Worm (Caenorhabditis elegans) whole organism, late embryonic: ENCODE measurements around the gene C18D11.10.

ENCODE experiments used
- ceh-14 ChIP-seq: sonication (generic microtip); optimal IDR thresholded peaks from 2 replicates; lab custom pipeline; 2016; ENCODE audit warnings: missing genotype, missing genetic modification characterization, missing compliant biosample characterization
- ceh-31 ChIP-seq: sonication (generic microtip); optimal IDR thresholded peaks from 2 replicates; lab custom pipeline; 2016; ENCODE audit warnings: missing genetic modification characterization, missing compliant biosample characterization
- pha-4 ChIP-seq: fragments of 150-350 bp; optimal IDR thresholded peaks from 2 replicates; lab custom pipeline; 2018; ENCODE audit warnings: missing biosample characterization, missing genetic modification reagents, missing genetic modification characterization
- pqm-1 ChIP-seq: sonication (generic microtip); optimal IDR thresholded peaks from 2 replicates; lab custom pipeline; 2016; ENCODE audit warnings: missing genetic modification characterization, missing compliant biosample characterization
- tbx-7 ChIP-seq: sonication (generic microtip); optimal IDR thresholded peaks from 2 replicates; lab custom pipeline; 2016; ENCODE audit warnings: missing genotype, missing genetic modification characterization, missing compliant biosample characterization

- TF ChIP-seq ceh-31 (tag; lab: Kevin White, UChicago) = no peak
- no peak for TF ChIP-seq ceh-14
- no peak for TF ChIP-seq tbx-7 (tag; lab: Kevin White, UChicago)
- no peak for TF ChIP-seq pqm-1 (tag; lab: Kevin White, UChicago)
- no peak for TF ChIP-seq pha-4 (tag; lab: Kevin White, UChicago)
Observed at ce11 chrIII:11774508-11775000, 33.0 kb upstream of the C18D11.10 start, which contains the start of gene immp-1.
